Worm (Caenorhabditis elegans) whole organism, dauer: ENCODE measurements around the gene clec-222.
"Not testable (repeated sequence)": the region's sequence is repeated elsewhere in the genome, so short reads cannot be mapped to it uniquely, and the experiment has no call there.

Source experiments
- unc-62 ChIP-seq: sonication (generic microtip); optimal IDR thresholded peaks from 2 replicates; lab custom pipeline; 2017; ENCODE audit warnings: missing biosample characterization, missing genetic modification reagents, missing genetic modification characterization

Gene clec-222

ce11 chrV:11258896-11259295 is 12.3 kb upstream of the clec-222 start, which contains the start of gene lgc-36:
Gene lgc-36, minus strand, starts transcription at chrV:11258996.
- TF ChIP-seq unc-62 = no peak

- no peak for TF ChIP-seq unc-62
Observed at ce11 chrV:11260622-11261021, 10.5 kb upstream of the clec-222 start, which contains the start of gene F07B10.7. Gene F07B10.7, minus strand, starts transcription at chrV:11260722.

DNA sequence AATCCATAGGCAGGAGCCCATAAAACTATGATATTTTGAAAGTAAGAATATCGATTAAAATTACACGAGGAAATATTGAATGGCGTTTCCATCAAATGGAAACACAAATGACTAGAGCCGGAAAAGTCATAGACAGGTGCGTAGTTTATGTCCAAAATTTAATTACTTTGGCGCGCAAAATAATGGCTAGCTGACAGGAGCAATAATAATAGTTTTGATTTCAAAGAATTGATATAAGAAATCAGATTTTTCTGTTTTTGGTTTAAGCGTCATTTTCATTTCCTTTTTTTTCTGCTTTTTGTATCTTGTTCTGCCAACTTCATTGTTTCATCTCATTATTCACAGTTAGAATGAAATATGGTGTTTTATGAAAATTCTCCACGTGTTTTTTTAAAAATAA is 8.1 kb upstream of the clec-222 start, which contains the start of gene F07B10.4:
TSS of gene F07B10.4 (minus strand) at position 101 of the 400 bp plus-strand sequence.
- TF ChIP-seq unc-62 = no peak

DNA sequence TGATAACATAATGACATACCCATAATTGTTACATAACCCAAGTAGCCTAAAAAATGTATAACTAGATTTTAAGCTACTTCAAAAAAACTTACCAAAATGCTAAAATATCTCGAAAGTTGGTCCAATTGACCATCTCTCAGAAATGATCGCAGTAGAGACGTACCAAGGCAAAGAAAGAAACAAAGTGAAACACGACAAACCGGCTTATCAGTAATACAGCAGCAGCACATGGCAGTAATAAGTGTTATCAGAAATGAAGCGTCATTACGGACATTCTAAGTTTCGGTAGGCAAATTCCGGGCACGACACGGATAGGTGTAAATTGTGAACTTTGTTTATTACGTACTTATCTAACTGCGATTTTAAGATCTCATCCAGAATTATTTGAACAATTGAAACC is 5.7 kb upstream of the clec-222 start, which contains the start of gene cln-3.1:
TSS of gene cln-3.1 (minus strand) at position 171 of the 400 bp plus-strand sequence.
- TF ChIP-seq unc-62 = no peak

DNA sequence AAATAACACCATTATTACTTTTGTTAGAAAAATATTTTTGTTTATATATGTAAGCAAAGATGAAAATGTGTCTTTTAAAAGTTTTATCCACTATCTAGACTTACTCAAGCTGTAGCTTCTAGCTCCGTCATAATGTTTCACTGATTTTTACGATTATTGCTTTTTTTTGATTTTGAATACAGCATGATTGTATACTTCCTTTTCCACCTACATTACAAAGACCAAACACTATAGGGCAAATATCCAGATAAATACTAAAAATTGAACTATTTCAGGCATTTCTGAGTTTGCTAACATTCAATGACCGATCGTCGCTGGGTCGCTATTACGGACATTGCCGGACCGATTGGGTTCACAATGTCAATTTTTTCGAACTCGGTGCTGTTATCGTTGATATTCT is 4.5 kb upstream of the clec-222 start, which contains the start of gene str-116:
TSS of gene str-116 (plus strand) at position 301 of the 400 bp plus-strand sequence.
- no peak for TF ChIP-seq unc-62

DNA sequence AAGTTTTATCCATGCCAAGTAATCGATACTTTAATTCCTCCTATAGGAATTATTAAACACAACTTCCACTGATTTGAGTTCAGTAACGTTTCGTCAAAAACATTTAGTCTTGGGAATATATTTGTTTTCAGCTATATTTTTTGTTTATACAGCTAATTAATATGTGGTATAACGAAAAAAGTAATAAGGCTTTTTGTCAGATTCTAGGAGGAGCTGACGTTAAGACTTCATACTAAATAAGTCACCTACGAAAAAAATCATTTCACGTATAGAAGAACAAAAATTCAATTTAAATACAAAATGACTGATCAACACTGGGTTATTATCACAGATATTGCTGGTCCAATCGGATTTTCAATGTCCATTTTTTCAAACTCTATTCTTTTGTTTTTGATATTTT is 2.4 kb upstream of the clec-222 start, which contains the start of gene str-115:
TSS of gene str-115 (plus strand) at position 301 of the 400 bp plus-strand sequence.
- no peak for TF ChIP-seq unc-62

DNA sequence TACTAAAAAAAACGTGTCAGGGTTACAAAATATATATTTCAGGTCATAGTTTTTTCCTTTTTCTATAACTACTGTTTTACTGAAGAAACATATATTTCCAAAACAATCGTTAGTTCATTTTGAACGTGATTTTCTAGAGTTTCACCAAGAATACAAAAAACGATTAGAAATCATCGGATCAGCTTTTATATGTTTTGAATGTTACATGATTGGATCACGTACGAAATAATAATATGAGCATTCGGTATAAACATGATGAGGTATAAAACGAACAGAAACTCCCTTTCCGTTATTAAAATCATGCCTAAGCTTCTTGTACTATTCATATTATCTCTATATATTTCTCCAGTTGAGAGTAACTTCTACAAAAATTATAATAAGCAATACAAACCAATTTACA is 1.7 kb downstream of the clec-222 start, which contains the start of gene clec-223:
TSS of gene clec-223 (plus strand) at position 301 of the 400 bp plus-strand sequence.
- TF ChIP-seq unc-62 = no peak

- no peak for TF ChIP-seq unc-62
Observed at ce11 chrV:11279564-11279963, 8.4 kb downstream of the clec-222 start.

DNA sequence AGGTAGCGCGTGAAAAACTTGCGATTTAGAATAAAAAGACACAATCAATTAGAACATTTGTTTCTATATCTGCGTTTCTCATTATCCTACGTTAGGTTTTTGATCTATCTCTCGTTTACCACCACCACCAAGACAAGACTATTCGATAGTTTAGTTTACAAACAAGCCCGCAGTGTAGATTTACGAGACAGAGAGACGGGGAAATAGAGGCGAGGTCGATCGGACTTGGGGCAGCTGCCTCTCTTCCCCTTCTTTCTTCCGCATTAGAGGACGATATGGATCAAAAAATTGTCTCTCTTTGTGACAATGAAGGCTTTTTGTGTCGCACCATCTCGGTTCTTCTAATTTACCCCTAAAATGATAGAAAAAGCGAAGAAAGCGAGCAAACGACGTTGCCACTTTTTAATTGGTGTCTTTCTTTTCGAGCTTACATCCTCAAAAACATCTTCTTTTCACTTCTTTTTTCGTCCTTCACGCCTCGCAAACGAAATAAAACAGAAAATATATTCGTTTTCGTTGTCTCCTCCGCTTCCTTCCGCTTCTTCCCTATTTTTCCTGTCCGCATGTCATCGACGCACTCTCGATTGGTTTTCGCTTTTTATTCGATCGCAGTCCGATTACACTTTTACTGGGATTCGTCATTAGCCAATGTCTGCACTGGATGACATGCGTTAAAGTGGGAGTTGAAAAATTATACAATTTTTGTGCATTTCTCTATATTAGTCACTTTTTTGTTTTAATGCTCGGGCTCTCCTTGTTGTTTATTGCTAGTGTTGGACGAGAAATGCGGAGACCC is 10.5 kb downstream of the clec-222 start:
- TF ChIP-seq unc-62 = no peak

DNA sequence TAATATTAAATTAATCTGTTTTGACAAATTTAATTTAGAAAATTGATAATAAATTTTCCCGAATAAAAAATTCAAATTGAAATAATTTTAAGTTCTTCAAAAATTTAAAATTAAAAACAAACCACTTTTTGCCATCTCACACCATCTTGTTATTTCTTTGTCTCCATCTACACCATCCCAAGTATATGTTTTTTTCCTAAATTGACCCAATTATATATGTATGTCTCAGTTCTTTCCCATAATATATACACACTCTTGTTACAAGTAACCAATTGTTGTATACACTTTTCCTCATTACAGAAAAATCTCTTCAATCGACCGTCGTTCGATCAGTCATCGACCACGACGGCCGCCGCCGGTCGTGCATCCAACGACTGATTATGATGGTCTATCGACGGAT is 11.1 kb downstream of the clec-222 start, which contains the start of gene gly-20:
TSS of gene gly-20 (plus strand) at position 301 of the 400 bp plus-strand sequence.
- no peak for TF ChIP-seq unc-62

DNA sequence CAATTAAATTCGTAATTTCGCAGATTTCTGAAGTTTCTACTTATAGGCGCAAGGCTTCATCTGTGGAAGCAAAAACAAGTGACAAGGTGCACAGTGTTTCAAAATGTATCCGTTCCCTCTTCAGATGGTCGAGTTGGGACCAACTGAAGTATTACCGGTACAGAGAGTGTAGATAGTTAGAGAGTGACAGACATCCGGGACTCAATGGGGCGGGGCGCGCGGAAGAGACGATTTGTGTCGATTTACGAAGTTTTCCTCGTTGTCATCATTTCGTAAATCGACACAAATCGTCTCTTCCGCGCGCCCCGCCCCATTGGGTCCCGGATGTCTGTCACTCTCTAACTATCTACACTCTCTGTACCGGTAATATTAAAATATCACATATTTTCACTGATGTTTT is 15.0 kb downstream of the clec-222 start, which contains the start of gene C03E10.3:
TSS of gene C03E10.3 (plus strand) at position 301 of the 400 bp plus-strand sequence.
- TF ChIP-seq unc-62 = not testable (repeated sequence)

- no peak for TF ChIP-seq unc-62
Observed at ce11 chrV:11290888-11291287, 19.7 kb downstream of the clec-222 start, which contains the start of gene C03E10.1. Gene C03E10.1, plus strand, starts transcription at chrV:11291188.

DNA sequence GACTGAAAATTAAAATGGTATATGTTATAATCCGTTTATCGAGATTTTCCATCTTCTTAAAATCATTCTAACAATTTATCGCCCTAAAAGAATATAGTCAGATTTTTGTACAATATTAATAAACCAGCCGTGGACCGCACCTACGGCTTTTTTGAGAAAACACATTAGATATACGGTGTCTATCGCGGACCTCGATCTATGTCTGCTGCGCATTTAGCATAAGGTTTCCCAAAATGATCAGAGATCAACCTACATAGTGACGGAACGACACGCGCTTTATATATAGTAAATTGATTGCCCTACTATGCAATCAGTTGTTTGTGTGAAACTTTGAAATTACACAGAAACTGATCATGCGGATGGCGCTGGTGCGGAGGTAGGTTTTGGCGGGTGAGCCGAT is 21.5 kb downstream of the clec-222 start:
- TF ChIP-seq unc-62 = no peak

ce11 chrV:11294393-11294792 is 23.2 kb downstream of the clec-222 start, which contains the start of gene T03F7.6:
Gene T03F7.6, plus strand, starts transcription at chrV:11294693.
- TF ChIP-seq unc-62 = no peak

DNA sequence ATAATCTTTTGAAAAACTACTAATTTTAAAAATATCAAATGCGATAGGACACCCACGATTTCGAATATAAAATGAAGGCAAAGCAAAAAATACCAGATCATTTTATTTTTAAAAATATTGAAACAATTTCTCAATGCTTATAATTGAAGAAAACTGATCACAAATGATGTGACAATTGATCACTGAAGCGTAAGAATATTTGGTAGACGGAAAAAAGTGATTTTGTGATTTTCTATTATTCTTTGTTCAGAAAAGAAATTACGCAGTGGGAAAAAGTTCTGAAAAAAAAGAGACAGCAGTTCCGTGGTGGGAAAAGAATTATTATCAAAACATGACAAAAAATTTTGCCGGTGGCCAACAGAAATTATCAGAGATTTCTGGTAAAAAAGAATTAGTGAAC is 27.5 kb downstream of the clec-222 start, which contains the start of gene T03F7.5:
TSS of gene T03F7.5 (minus strand) at position 101 of the 400 bp plus-strand sequence.
- TF ChIP-seq unc-62 = no peak

ce11 chrV:11299406-11299805 is 28.3 kb downstream of the clec-222 start:
- TF ChIP-seq unc-62 = no peak

- no peak for TF ChIP-seq unc-62
Observed at ce11 chrV:11300539-11300938, 29.4 kb downstream of the clec-222 start, which contains the start of gene srh-47. Gene srh-47, minus strand, starts transcription at chrV:11300639.
